Worm (Caenorhabditis elegans) whole organism, early embryonic: ENCODE results near the gene T24E12.3.

ENCODE experiments used
- ama-1 ChIP-seq: fragments of 150-350 bp; optimal IDR thresholded peaks from 2 replicates; lab custom pipeline; 2014
- ceh-36 ChIP-seq: sonication (generic microtip); optimal IDR thresholded peaks from 2 replicates; lab custom pipeline; 2016; ENCODE audit warnings: missing genetic modification characterization, inconsistent platforms, missing compliant biosample characterization
- hnd-1 ChIP-seq: sonication (generic microtip); optimal IDR thresholded peaks from 2 replicates; lab custom pipeline; 2016; ENCODE audit warnings: missing genetic modification characterization, missing compliant biosample characterization
- sea-1 ChIP-seq: fragments of 200-800 bp; sonication (Bioruptor generic); conservative IDR thresholded peaks from 2 replicates; pipeline ENCODE4 v1.3.6; 2022; ENCODE audit warnings: missing genetic modification characterization, missing compliant biosample characterization
- tbx-37 ChIP-seq: fragments of 200-800 bp; sonication (Bioruptor generic); conservative IDR thresholded peaks from 2 replicates; pipeline ENCODE4 v1.3.6; 2022; ENCODE audit warnings: missing genetic modification reagents, missing genetic modification characterization, missing compliant biosample characterization

ce11 chrII:3795323-3795722, 19.5 kb downstream of the T24E12.3 start, which contains the start of gene Y8A9A.2:
- no peak for TF ChIP-seq ama-1 (lab: Kevin White, UChicago)
- no peak for TF ChIP-seq sea-1
- TF ChIP-seq ceh-36 = no peak
- no peak for TF ChIP-seq tbx-37 (GFP tag; lab: Robert Waterston, UW)
- TF ChIP-seq hnd-1 = no peak
